Worm (Caenorhabditis elegans) whole organism, late embryonic: ENCODE measurements around the gene F39G3.3.

ENCODE experiments used
- ama-1 ChIP-seq: fragments of 150-350 bp; optimal IDR thresholded peaks from 2 replicates; lab custom pipeline; 2014
- ceh-24 ChIP-seq: sonication (generic microtip); optimal IDR thresholded peaks from 2 replicates; lab custom pipeline; 2016; ENCODE audit warnings: mild to moderate bottlenecking, missing genetic modification characterization, missing compliant biosample characterization
- lim-6 ChIP-seq: sonication (generic microtip); optimal IDR thresholded peaks from 2 replicates; lab custom pipeline; 2016; ENCODE audit warnings: missing genetic modification characterization, missing compliant biosample characterization
- nhr-11 ChIP-seq: fragments of 150-350 bp; optimal IDR thresholded peaks from 2 replicates; lab custom pipeline; 2014; ENCODE audit warnings: missing biosample characterization, missing genetic modification characterization
- sox-4 ChIP-seq: sonication (generic microtip); optimal IDR thresholded peaks from 2 replicates; lab custom pipeline; 2017; ENCODE audit warnings: mild to moderate bottlenecking, missing genetic modification characterization, inconsistent platforms, missing compliant biosample characterization
- ztf-16 ChIP-seq: sonication (generic microtip); optimal IDR thresholded peaks from 2 replicates; lab custom pipeline; 2017; ENCODE audit warnings: missing genetic modification characterization, missing compliant biosample characterization

DNA sequence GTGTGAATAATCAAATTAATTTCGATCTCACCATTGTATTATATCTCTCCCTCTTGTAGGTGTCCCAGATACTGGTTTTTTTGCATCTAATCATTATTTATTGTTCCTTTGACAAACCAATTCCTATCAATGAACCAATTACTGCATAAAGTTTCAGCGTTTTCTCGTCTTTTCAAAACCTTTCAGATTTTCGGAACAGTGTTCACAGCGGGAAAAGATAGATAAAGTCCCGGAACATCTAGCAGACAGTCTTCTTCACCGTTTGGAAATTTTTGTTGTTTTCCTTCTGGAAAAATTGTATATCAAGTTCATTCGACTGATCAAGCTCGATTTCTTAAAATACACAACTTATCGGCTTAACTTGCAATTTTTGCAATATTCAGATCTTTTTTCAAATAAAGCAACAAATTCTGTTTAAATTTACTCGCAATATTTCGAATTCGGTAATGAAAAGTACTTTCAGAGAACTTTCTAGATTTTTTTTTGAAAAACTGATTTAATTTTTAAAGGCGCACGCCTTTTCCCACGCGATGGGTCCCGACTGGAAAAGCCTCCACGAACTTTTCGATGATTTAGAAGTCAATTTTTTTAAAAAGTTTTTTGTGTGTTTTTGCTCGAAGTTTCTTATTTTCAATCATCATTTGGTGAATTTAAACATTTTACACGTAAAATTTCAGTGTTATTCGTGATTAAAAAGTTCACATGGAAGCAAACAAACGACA is 23.8 kb downstream of the F39G3.3 start, which contains the start of gene pgl-3:
- no peak for TF ChIP-seq ztf-16 (tag; lab: Kevin White, UChicago)
- no peak for TF ChIP-seq ama-1 (lab: Kevin White, UChicago)
- TF ChIP-seq nhr-11, result no peak
- no peak for TF ChIP-seq ceh-24 (tag; lab: Kevin White, UChicago)
- no peak for TF ChIP-seq sox-4
- TF ChIP-seq lim-6 (tag; lab: Kevin White, UChicago), result no peak
